Fruit fly (Drosophila melanogaster) whole organism, prepupa: ENCODE measurements around the gene CG7785.

Source experiments
- Blimp-1 ChIP-seq: fragments of 200-800 bp; sonication (Bioruptor generic); optimal IDR thresholded peaks from 3 replicates; lab custom pipeline; 2017; ENCODE audit warnings: missing biosample characterization, missing genetic modification characterization, mild to moderate bottlenecking, moderate library complexity, missing genetic modification reagents
- CG16779 ChIP-seq: fragments of 200-800 bp; sonication (Bioruptor generic); optimal IDR thresholded peaks from 3 replicates; lab custom pipeline; 2017; ENCODE audit warnings: missing biosample characterization, mild to moderate bottlenecking, missing genetic modification characterization
- CG3032 ChIP-seq: fragments of 200-800 bp; optimal IDR thresholded peaks from 2 replicates; lab custom pipeline; 2019; ENCODE audit warnings: missing biosample characterization, mild to moderate bottlenecking, missing genetic modification characterization, moderate library complexity
- CG6163 ChIP-seq: fragments of 200-800 bp; sonication (Bioruptor generic); IDR thresholded peaks from 3 replicates; pipeline ENCODE4 v1.3.6; 2022; ENCODE audit warnings: missing biosample characterization, missing genetic modification characterization
- CG6792 ChIP-seq: fragments of 200-800 bp; sonication (Bioruptor generic); optimal IDR thresholded peaks from 3 replicates; lab custom pipeline; 2016; ENCODE audit warnings: missing biosample characterization, missing genetic modification characterization
- CG6808 ChIP-seq: fragments of 200-800 bp; sonication (Bioruptor generic); optimal IDR thresholded peaks from 3 replicates; lab custom pipeline; 2017; ENCODE audit warnings: missing biosample characterization, missing genetic modification characterization, mild to moderate bottlenecking, moderate library complexity, missing genetic modification reagents
- CG6854 ChIP-seq: fragments of 200-800 bp; sonication (Bioruptor generic); optimal IDR thresholded peaks from 2 replicates; lab custom pipeline; 2017; ENCODE audit warnings: missing biosample characterization, mild to moderate bottlenecking, missing genetic modification characterization
- OdsH ChIP-seq: fragments of 200-800 bp; sonication (Bioruptor generic); optimal IDR thresholded peaks from 3 replicates; lab custom pipeline; 2016; ENCODE audit warnings: missing biosample characterization, missing genetic modification characterization
- dsx ChIP-seq: fragments of 200-800 bp; optimal IDR thresholded peaks from 3 replicates; lab custom pipeline; 2019; ENCODE audit warnings: missing biosample characterization, mild to moderate bottlenecking, missing genetic modification characterization, moderate library complexity; ENCODE audit not compliant: poor library complexity, severe bottlenecking
- fd59A ChIP-seq: fragments of 200-800 bp; sonication (Bioruptor generic); optimal IDR thresholded peaks from 2 replicates; lab custom pipeline; 2017; ENCODE audit warnings: missing biosample characterization, mild to moderate bottlenecking, missing genetic modification characterization, missing genetic modification reagents
- net ChIP-seq: fragments of 200-800 bp; sonication (Bioruptor generic); optimal IDR thresholded peaks from 3 replicates; lab custom pipeline; 2016; ENCODE audit warnings: missing biosample characterization, missing genetic modification characterization
- pdm3 ChIP-seq: fragments of 200-800 bp; sonication (Bioruptor generic); optimal IDR thresholded peaks from 3 replicates; lab custom pipeline; 2016; ENCODE audit warnings: missing biosample characterization, missing genetic modification characterization
- salr ChIP-seq, 2 experiments: fragments of 200-800 bp; sonication (Bioruptor generic); optimal IDR thresholded peaks; 3 replicates each; lab custom pipeline; 2016 to 2018; ENCODE audit warnings: missing biosample characterization in 2 of 2, missing genetic modification characterization in 2 of 2, mild to moderate bottlenecking in 1 of 2
- ss ChIP-seq, 2 experiments: fragments of 200-800 bp; sonication (Bioruptor generic); optimal IDR thresholded peaks; 2 replicates in 1 of 2; 3 replicates in 1 of 2; lab custom pipeline; 2017 to 2018; ENCODE audit warnings: mild to moderate bottlenecking in 2 of 2, missing biosample characterization in 2 of 2, missing genetic modification characterization in 2 of 2, moderate library complexity in 1 of 2

- TF ChIP-seq Blimp-1 (no peak), CG3032 (tag; lab: Kevin White, UChicago) (no peak), pdm3 (GFP tag; lab: Kevin White, UChicago) (no peak), ss (GFP tag; optimal IDR thresholded peaks at IDR 0.05; lab: Kevin White, UChicago) (no peak), CG16779 (no peak), salr (GFP tag; optimal IDR thresholded peaks at IDR 0.05; lab: Kevin White, UChicago) (no peak), CG6163 (GFP tag; lab: Robert Waterston, UW) (no peak), CG6854 (GFP tag; lab: Kevin White, UChicago) (no peak), net (GFP tag; lab: Kevin White, UChicago) (no peak), OdsH (GFP tag; lab: Kevin White, UChicago) (no peak), CG6808 (GFP tag; lab: Kevin White, UChicago) (no peak), fd59A (GFP tag; lab: Kevin White, UChicago) (no peak), CG6792 (no peak), dsx (GFP tag; lab: Kevin White, UChicago) (no peak)
These were observed 2.0 kb downstream of the CG7785 start, which contains the start of gene CG7794 for dm6 chr3R:18023407-18023806.
